Worm (Caenorhabditis elegans) whole organism, L4 larva: ENCODE results near the gene R08C7.1.

Experiments used
- F10B5.3 ChIP-seq: sonication (generic microtip); optimal IDR thresholded peaks from 2 replicates; lab custom pipeline; 2016; ENCODE audit warnings: mild to moderate bottlenecking, missing genetic modification characterization, missing compliant biosample characterization
- F26F4.8 ChIP-seq: fragments of 200-800 bp; sonication (Bioruptor generic); conservative IDR thresholded peaks from 2 replicates; pipeline ENCODE4 v1.3.6; 2022; ENCODE audit warnings: missing genetic modification characterization, missing compliant biosample characterization
- F44E2.7 ChIP-seq: fragments of 200-800 bp; sonication (Bioruptor generic); IDR thresholded peaks from 2 replicates; pipeline ENCODE4 v2.1.2; 2022; ENCODE audit warnings: missing genetic modification characterization, missing compliant biosample characterization
- R02D3.7 ChIP-seq: fragments of 150-350 bp; sonication (generic microtip); optimal IDR thresholded peaks from 3 replicates; lab custom pipeline; 2014; ENCODE audit warnings: missing biosample characterization, missing genetic modification characterization
- T20F7.1 ChIP-seq: fragments of 200-800 bp; sonication (Bioruptor generic); optimal IDR thresholded peaks from 2 replicates; lab custom pipeline; 2018; ENCODE audit warnings: mild to moderate bottlenecking, missing genetic modification characterization, missing compliant biosample characterization
- T26A8.4 ChIP-seq: fragments of 200-800 bp; sonication (Bioruptor generic); IDR thresholded peaks from 2 replicates; pipeline ENCODE4 v1.3.6; 2022; ENCODE audit warnings: missing genetic modification characterization, missing compliant biosample characterization
- Y105C5A.15 ChIP-seq: fragments of 200-800 bp; sonication (Bioruptor generic); IDR thresholded peaks from 2 replicates; pipeline ENCODE4 v1.3.6; 2022; ENCODE audit warnings: missing genetic modification characterization, missing compliant biosample characterization
- Y75B8A.6 ChIP-seq: fragments of 200-800 bp; sonication (Bioruptor generic); IDR thresholded peaks from 2 replicates; pipeline ENCODE4 v1.3.6; 2022; ENCODE audit warnings: missing genetic modification reagents, missing genetic modification characterization, missing compliant biosample characterization
- ZK546.5 ChIP-seq, 2 experiments: sonication (generic microtip); optimal IDR thresholded peaks; 2 replicates each; lab custom pipeline; 2017; ENCODE audit warnings: missing biosample characterization in 2 of 2, missing genetic modification characterization in 2 of 2
- ama-1 ChIP-seq: fragments of 150-350 bp; optimal IDR thresholded peaks from 2 replicates; lab custom pipeline; 2014; ENCODE audit warnings: inconsistent platforms, mixed read lengths
- arid-1 ChIP-seq: fragments of 200-800 bp; sonication (Bioruptor generic); conservative IDR thresholded peaks from 2 replicates; pipeline ENCODE4 v1.3.6; 2022; ENCODE audit warnings: missing genetic modification reagents, missing genetic modification characterization, missing compliant biosample characterization
- ceh-28 ChIP-seq: fragments of 150-350 bp; optimal IDR thresholded peaks from 2 replicates; lab custom pipeline; 2014; ENCODE audit warnings: missing biosample characterization, missing genetic modification reagents, missing genetic modification characterization
- ceh-44 ChIP-seq: fragments of 200-800 bp; sonication (Bioruptor generic); IDR thresholded peaks from 2 replicates; pipeline ENCODE4 v1.3.6; 2022; ENCODE audit warnings: missing genetic modification reagents, missing genetic modification characterization, missing compliant biosample characterization
- ceh-62 ChIP-seq: sonication (generic microtip); optimal IDR thresholded peaks from 2 replicates; lab custom pipeline; 2017; ENCODE audit warnings: missing biosample characterization, missing genetic modification characterization
- cey-2 ChIP-seq: sonication (generic microtip); optimal IDR thresholded peaks from 3 replicates; lab custom pipeline; 2017; ENCODE audit warnings: missing genetic modification characterization, mild to moderate bottlenecking, missing compliant biosample characterization, antibody characterized with exemption, borderline replicate concordance; ENCODE audit not compliant: insufficient read depth
- daf-12 ChIP-seq: fragments of 150-350 bp; optimal IDR thresholded peaks from 2 replicates; lab custom pipeline; 2014; ENCODE audit warnings: missing biosample characterization, missing genetic modification reagents, missing genetic modification characterization
- daf-19 ChIP-seq: fragments of 200-800 bp; sonication (Bioruptor generic); conservative IDR thresholded peaks from 2 replicates; pipeline ENCODE4 v1.3.6; 2022; ENCODE audit warnings: missing genetic modification characterization, missing compliant biosample characterization
- dmd-6 ChIP-seq: fragments of 200-800 bp; sonication (Bioruptor generic); IDR thresholded peaks from 2 replicates; pipeline ENCODE4 v1.3.6; 2022; ENCODE audit warnings: missing genetic modification reagents, missing genetic modification characterization, missing compliant biosample characterization
- dmd-8 ChIP-seq: fragments of 200-800 bp; sonication (Bioruptor generic); IDR thresholded peaks from 2 replicates; pipeline ENCODE4 v1.3.6; 2022; ENCODE audit warnings: missing genetic modification characterization, missing compliant biosample characterization
- dmd-9 ChIP-seq: fragments of 200-800 bp; sonication (Bioruptor generic); IDR thresholded peaks from 2 replicates; pipeline ENCODE4 v1.3.6; 2022; ENCODE audit warnings: missing genetic modification reagents, missing genetic modification characterization, missing compliant biosample characterization
- fkh-10 ChIP-seq: fragments of 150-350 bp; optimal IDR thresholded peaks from 2 replicates; lab custom pipeline; 2014; ENCODE audit warnings: missing biosample characterization, missing genetic modification reagents, missing genetic modification characterization
- fos-1 ChIP-seq: fragments of 150-350 bp; optimal IDR thresholded peaks from 2 replicates; lab custom pipeline; 2014; ENCODE audit warnings: missing biosample characterization, missing genetic modification characterization
- gei-8 ChIP-seq: fragments of 200-800 bp; sonication (Bioruptor generic); optimal IDR thresholded peaks from 2 replicates; lab custom pipeline; 2018; ENCODE audit warnings: mild to moderate bottlenecking, missing genetic modification characterization, missing compliant biosample characterization
- hmg-1.1 ChIP-seq: fragments of 200-800 bp; sonication (Bioruptor generic); IDR thresholded peaks from 2 replicates; pipeline ENCODE4 v1.3.6; 2022; ENCODE audit warnings: missing genetic modification reagents, missing genetic modification characterization, missing compliant biosample characterization
- lin-1 ChIP-seq: fragments of 200-800 bp; sonication (Bioruptor generic); IDR thresholded peaks from 2 replicates; pipeline ENCODE4 v1.3.6; 2022; ENCODE audit warnings: missing genetic modification reagents, missing genetic modification characterization, missing compliant biosample characterization
- lin-29 ChIP-seq: fragments of 200-800 bp; sonication (Bioruptor generic); IDR thresholded peaks from 2 replicates; pipeline ENCODE4 v1.3.6; 2022; ENCODE audit warnings: missing genetic modification reagents, missing genetic modification characterization, missing compliant biosample characterization
- lin-38 ChIP-seq: fragments of 200-800 bp; sonication (Bioruptor generic); IDR thresholded peaks from 2 replicates; pipeline ENCODE4 v1.3.6; 2022; ENCODE audit warnings: missing genetic modification reagents, missing genetic modification characterization, missing compliant biosample characterization
- lin-39 ChIP-seq: fragments of 150-350 bp; optimal IDR thresholded peaks from 2 replicates; lab custom pipeline; 2014; ENCODE audit warnings: missing biosample characterization, missing genetic modification reagents, missing genetic modification characterization
- lir-3 ChIP-seq: sonication (generic microtip); optimal IDR thresholded peaks from 2 replicates; lab custom pipeline; 2016; ENCODE audit warnings: mild to moderate bottlenecking, missing genetic modification characterization, missing compliant biosample characterization
- lsy-2 ChIP-seq, 2 experiments: fragments of 150-350 bp in 1 of 2; sonication (generic microtip) in 1 of 2; optimal IDR thresholded peaks; 2 replicates each; lab custom pipeline; 2014 to 2017; ENCODE audit warnings: missing biosample characterization in 2 of 2, missing genetic modification characterization in 2 of 2
- mdl-1 ChIP-seq, 2 experiments: fragments of 150-350 bp in 1 of 2; sonication (generic microtip) in 1 of 2; optimal IDR thresholded peaks; 2 replicates each; lab custom pipeline; 2014 to 2017; ENCODE audit warnings: missing biosample characterization in 2 of 2, missing genetic modification characterization in 2 of 2
- mep-1 ChIP-seq: fragments of 150-350 bp; sonication (generic microtip); optimal IDR thresholded peaks from 3 replicates; lab custom pipeline; 2014; ENCODE audit warnings: missing biosample characterization, missing genetic modification characterization
- nhr-102 ChIP-seq: sonication (generic microtip); optimal IDR thresholded peaks from 2 replicates; lab custom pipeline; 2016; ENCODE audit warnings: mild to moderate bottlenecking, missing genetic modification characterization, moderate library complexity, missing compliant biosample characterization
- nhr-11 ChIP-seq: fragments of 150-350 bp; optimal IDR thresholded peaks from 2 replicates; lab custom pipeline; 2014; ENCODE audit warnings: missing biosample characterization, missing genetic modification characterization
- nhr-237 ChIP-seq: sonication (generic microtip); optimal IDR thresholded peaks from 2 replicates; lab custom pipeline; 2017; ENCODE audit warnings: missing biosample characterization, missing genetic modification characterization
- nhr-25 ChIP-seq: sonication (generic microtip); optimal IDR thresholded peaks from 2 replicates; lab custom pipeline; 2017; ENCODE audit warnings: missing genetic modification characterization, mild to moderate bottlenecking, missing compliant biosample characterization, antibody characterized with exemption, moderate library complexity, borderline replicate concordance; ENCODE audit not compliant: insufficient read depth
- nhr-41 ChIP-seq: fragments of 200-800 bp; sonication (Bioruptor generic); IDR thresholded peaks from 2 replicates; pipeline ENCODE4 v1.3.6; 2022; ENCODE audit warnings: missing genetic modification reagents, missing genetic modification characterization, missing compliant biosample characterization
- nhr-48 ChIP-seq: sonication (generic microtip); optimal IDR thresholded peaks from 2 replicates; lab custom pipeline; 2016; ENCODE audit warnings: mild to moderate bottlenecking, missing genetic modification characterization, missing compliant biosample characterization
- nhr-77 ChIP-seq: fragments of 150-350 bp; optimal IDR thresholded peaks from 2 replicates; lab custom pipeline; 2014; ENCODE audit warnings: missing biosample characterization, missing genetic modification characterization
- pha-4 ChIP-seq, 2 experiments: fragments of 150-350 bp in 1 of 2; fragments of 200-800 bp in 1 of 2; sonication (Bioruptor generic) in 1 of 2; IDR thresholded peaks in 1 of 2; optimal IDR thresholded peaks in 1 of 2; 2 replicates each; pipeline versions ENCODE4 v1.3.6 to Lab custom; 2014 to 2022; ENCODE audit warnings: missing genetic modification characterization in 2 of 2, missing genetic modification reagents in 2 of 2, missing biosample characterization in 1 of 2, missing compliant biosample characterization in 1 of 2
- php-3 ChIP-seq: fragments of 200-800 bp; sonication (Bioruptor generic); IDR thresholded peaks from 2 replicates; pipeline ENCODE4 v1.3.6; 2022; ENCODE audit warnings: missing genetic modification reagents, missing genetic modification characterization, missing compliant biosample characterization
- pqm-1 ChIP-seq: sonication (generic microtip); optimal IDR thresholded peaks from 2 replicates; lab custom pipeline; 2017; ENCODE audit warnings: missing biosample characterization, missing genetic modification characterization
- rbr-2 ChIP-seq: sonication (generic microtip); optimal IDR thresholded peaks from 2 replicates; lab custom pipeline; 2016; ENCODE audit warnings: missing genotype, missing genetic modification characterization, missing compliant biosample characterization
- sdz-12 ChIP-seq: fragments of 200-800 bp; sonication (Bioruptor generic); optimal IDR thresholded peaks from 2 replicates; lab custom pipeline; 2018; ENCODE audit warnings: mild to moderate bottlenecking, missing genetic modification characterization, missing compliant biosample characterization
- set-16 ChIP-seq: fragments of 200-800 bp; sonication (Bioruptor generic); IDR thresholded peaks from 2 replicates; pipeline ENCODE4 v1.3.6; 2022; ENCODE audit warnings: missing genetic modification reagents, missing genetic modification characterization, missing compliant biosample characterization
- snpc-4 ChIP-seq: fragments of 150-350 bp; optimal IDR thresholded peaks from 2 replicates; lab custom pipeline; 2014; ENCODE audit warnings: missing biosample characterization, missing genetic modification characterization
- spr-3 ChIP-seq: fragments of 200-800 bp; sonication (Bioruptor generic); optimal IDR thresholded peaks from 2 replicates; lab custom pipeline; 2018; ENCODE audit warnings: mild to moderate bottlenecking, missing genetic modification characterization, missing compliant biosample characterization
- tra-1 ChIP-seq: fragments of 200-800 bp; sonication (Bioruptor generic); IDR thresholded peaks from 2 replicates; pipeline ENCODE4 v1.3.6; 2022; ENCODE audit warnings: missing genetic modification reagents, missing genetic modification characterization, missing compliant biosample characterization
- zag-1 ChIP-seq: fragments of 150-350 bp; optimal IDR thresholded peaks from 2 replicates; lab custom pipeline; 2014; ENCODE audit warnings: missing biosample characterization, missing genetic modification characterization
- zfp-3 ChIP-seq: fragments of 200-800 bp; sonication (Bioruptor generic); conservative IDR thresholded peaks from 2 replicates; pipeline ENCODE4 v1.3.6; 2022; ENCODE audit warnings: missing genetic modification reagents, missing genetic modification characterization, missing compliant biosample characterization
- zip-11 ChIP-seq: fragments of 200-800 bp; sonication (Bioruptor generic); IDR thresholded peaks from 2 replicates; pipeline ENCODE4 v1.3.6; 2022; ENCODE audit warnings: missing genetic modification characterization, missing compliant biosample characterization

The R08C7.1 gene

DNA sequence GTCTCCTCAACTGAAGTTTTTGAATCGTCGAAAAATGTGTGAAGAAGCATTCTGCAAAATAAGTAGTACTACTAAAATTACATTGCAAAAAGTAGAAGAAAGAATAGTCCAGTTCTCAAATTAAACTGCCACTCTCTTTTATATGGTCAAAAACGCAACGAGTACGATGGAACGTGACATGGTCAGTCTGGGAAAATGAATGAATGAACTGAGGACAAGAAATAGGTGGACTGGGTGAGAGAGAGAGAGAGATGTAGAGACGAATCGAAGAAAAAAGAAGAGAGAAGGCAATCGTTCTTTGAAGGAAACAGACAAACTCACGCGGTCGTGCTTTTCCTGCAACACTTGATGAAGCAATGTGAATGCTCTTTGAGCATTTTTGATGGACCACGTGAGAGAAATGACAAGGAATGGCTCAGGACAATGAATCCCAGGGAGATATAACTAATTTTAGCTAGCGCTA is 25.4 kb downstream of the R08C7.1 start, which contains the start of gene M01H9.3 (continued):
- no peak for TF ChIP-seq lir-3 (tag; lab: Kevin White, UChicago)
- no peak for TF ChIP-seq R02D3.7 (tag; lab: Kevin White, UChicago)
- no peak for TF ChIP-seq dmd-8
- TF ChIP-seq nhr-77 (tag; lab: Kevin White, UChicago) = peak; percentile 20
- TF ChIP-seq zag-1 (tag; lab: Kevin White, UChicago) = no peak
- peak; percentile 66 for TF ChIP-seq nhr-48 (tag; lab: Kevin White, UChicago)
- TF ChIP-seq pqm-1 (tag; lab: Kevin White, UChicago) = no peak
- peak; percentile 31 to 95 for TF ChIP-seq mdl-1 (tag; optimal IDR thresholded peaks at IDR 0.05; lab: Kevin White, UChicago)
- no peak for TF ChIP-seq T26A8.4 (GFP tag; lab: Robert Waterston, UW)
- no peak for TF ChIP-seq lin-39 (tag; lab: Kevin White, UChicago)
- TF ChIP-seq lin-29 (GFP tag; lab: Robert Waterston, UW) = no peak
- no peak for TF ChIP-seq sdz-12 (GFP tag; lab: Kevin White, UChicago)
- no peak for TF ChIP-seq nhr-41 (GFP tag; lab: Robert Waterston, UW)
- TF ChIP-seq rbr-2 = no peak
- TF ChIP-seq F44E2.7 (GFP tag; lab: Robert Waterston, UW) = no peak
- no peak for TF ChIP-seq zip-11 (GFP tag; lab: Robert Waterston, UW)
- TF ChIP-seq ama-1 (lab: Kevin White, UChicago) = peak; percentile 86
- no peak for TF ChIP-seq Y105C5A.15 (GFP tag; lab: Robert Waterston, UW)
- no peak for TF ChIP-seq zfp-3 (GFP tag; lab: Robert Waterston, UW)
- TF ChIP-seq fkh-10 (GFP tag; lab: Kevin White, UChicago) = no peak
- TF ChIP-seq tra-1 (GFP tag; lab: Robert Waterston, UW) = no peak
- TF ChIP-seq fos-1 (tag; lab: Kevin White, UChicago) = no peak
- TF ChIP-seq F10B5.3 (tag; lab: Kevin White, UChicago) = no peak
- no peak for TF ChIP-seq Y75B8A.6
- peak; percentile 61 for TF ChIP-seq nhr-11
- no peak for TF ChIP-seq pha-4 (GFP tag; IDR thresholded peaks at IDR 0.05; lab: Robert Waterston, UW)
- peak; percentile 36 for TF ChIP-seq pha-4 (tag; optimal IDR thresholded peaks at IDR 0.05; lab: Kevin White, UChicago)
- TF ChIP-seq ceh-28 (tag; lab: Kevin White, UChicago) = no peak
- no peak for TF ChIP-seq lin-38 (GFP tag; lab: Robert Waterston, UW)
- TF ChIP-seq hmg-1.1 = no peak
- TF ChIP-seq nhr-102 (tag; lab: Kevin White, UChicago) = no peak
- no peak for TF ChIP-seq dmd-9
- TF ChIP-seq daf-19 (GFP tag; lab: Robert Waterston, UW) = no peak
- no peak for TF ChIP-seq ceh-44 (GFP tag; lab: Robert Waterston, UW)
- TF ChIP-seq dmd-6 (GFP tag; lab: Robert Waterston, UW) = peak; percentile 87
- no peak for TF ChIP-seq F26F4.8
- 0 out of 2 replicates have a peak, but pooled peaks have one; percentile 11 for TF ChIP-seq lin-1 (GFP tag; lab: Robert Waterston, UW)
- no peak for TF ChIP-seq snpc-4 (tag; lab: Kevin White, UChicago)
- TF ChIP-seq cey-2 (tag; lab: Kevin White, UChicago) = no peak
- no peak for TF ChIP-seq set-16 (GFP tag; lab: Robert Waterston, UW)
- TF ChIP-seq daf-12 = no peak
- no peak for TF ChIP-seq spr-3 (GFP tag; lab: Kevin White, UChicago)
- no peak for TF ChIP-seq gei-8 (GFP tag; lab: Kevin White, UChicago)
- peak; percentile 26 for TF ChIP-seq T20F7.1
- peak; percentile 66 for TF ChIP-seq mep-1 (tag; lab: Kevin White, UChicago)
- no peak for TF ChIP-seq ZK546.5 (tag; optimal IDR thresholded peaks at IDR 0.05; lab: Kevin White, UChicago)
- no peak for TF ChIP-seq nhr-237 (tag; lab: Kevin White, UChicago)
- peak in 1 of 2 experiments; percentile 67 for TF ChIP-seq lsy-2 (tag; optimal IDR thresholded peaks at IDR 0.05; lab: Kevin White, UChicago)
- TF ChIP-seq arid-1 = no peak
- peak; percentile 44 for TF ChIP-seq nhr-25 (tag; lab: Kevin White, UChicago)
- TF ChIP-seq php-3 (GFP tag; lab: Robert Waterston, UW) = no peak
- no peak for TF ChIP-seq ceh-62 (tag; lab: Kevin White, UChicago)
